Fruit fly (Drosophila melanogaster): Measurements from ENCODE around the gene CG4259.

CG4259 gene

dm6 chr2L:2166958-2167707 is 38.1 kb upstream of the CG4259 start (continued):
- TF ChIP-seq Blimp-1 (GFP tag; optimal IDR thresholded peaks at IDR 0.05) = peak; percentile 16
- TF ChIP-seq grau (tag; optimal IDR thresholded peaks at IDR 0.05) = no peak
- TF ChIP-seq Med (GFP tag) = peak; percentile 51
- no peak for TF ChIP-seq tna (GFP tag; IDR thresholded peaks at IDR 0.05; ENCODE audit: partially characterized antibody)
- TF ChIP-seq CG8281 (tag; optimal IDR thresholded peaks at IDR 0.05) = no peak
- no peak for TF ChIP-seq lmd (GFP tag; IDR thresholded peaks at IDR 0.05)
- TF ChIP-seq eve (GFP tag; optimal IDR thresholded peaks at IDR 0.05) = peak in 1 of 2 experiments; percentile 33
- no peak for TF ChIP-seq gcm2 (GFP tag; optimal IDR thresholded peaks at IDR 0.05)
- no peak for TF ChIP-seq lilli (GFP tag; optimal IDR thresholded peaks at IDR 0.05)
- TF ChIP-seq CG16779 (GFP tag; IDR thresholded peaks at IDR 0.05) = no peak
- no peak for TF ChIP-seq CG6791 (GFP tag; IDR thresholded peaks at IDR 0.05; ENCODE audit: partially characterized antibody)
- peak; percentile 27 for TF ChIP-seq unpg (GFP tag; optimal IDR thresholded peaks at IDR 0.05)
- no peak for TF ChIP-seq CG6683 (GFP tag; optimal IDR thresholded peaks at IDR 0.05)
- 0 out of 2 replicates have a peak, but pooled peaks have one; percentile 41 for TF ChIP-seq Awh (GFP tag; IDR thresholded peaks at IDR 0.05)
- no peak for TF ChIP-seq onecut (GFP tag; IDR thresholded peaks at IDR 0.05)
- TF ChIP-seq CG14441 (GFP tag; IDR thresholded peaks at IDR 0.05) = no peak
- no peak for TF ChIP-seq pb (GFP tag; optimal IDR thresholded peaks at IDR 0.05)
- TF ChIP-seq vnd (GFP tag; IDR thresholded peaks at IDR 0.05; ENCODE audit: partially characterized antibody) = no peak
- TF ChIP-seq Vsx1 (GFP tag; optimal IDR thresholded peaks at IDR 0.05) = no peak
- TF ChIP-seq kay (GFP tag; optimal IDR thresholded peaks at IDR 0.05) = no peak
- TF ChIP-seq gsb (GFP tag; IDR thresholded peaks at IDR 0.05) = 0 out of 2 replicates have a peak, but pooled peaks have one; percentile 13
- no peak for TF ChIP-seq CG3995 (GFP tag; optimal IDR thresholded peaks at IDR 0.05)
- TF ChIP-seq CG17568 (GFP tag; optimal IDR thresholded peaks at IDR 0.05) = no peak
- peak; percentile 66 for TF ChIP-seq CG12769 (tag; optimal IDR thresholded peaks at IDR 0.05)
- no peak for TF ChIP-seq stc (GFP tag; IDR thresholded peaks at IDR 0.05)
- TF ChIP-seq abd-A (tag; optimal IDR thresholded peaks at IDR 0.05) = peak; percentile 82
- TF ChIP-seq CG13894 (tag; optimal IDR thresholded peaks at IDR 0.05) = peak; percentile 68
- no peak for TF ChIP-seq CG11560 (tag; IDR thresholded peaks at IDR 0.05)
- TF ChIP-seq psq (GFP tag; optimal IDR thresholded peaks at IDR 0.05) = no peak
- TF ChIP-seq CG8924 (tag; optimal IDR thresholded peaks at IDR 0.05) = no peak
- TF ChIP-seq jing (GFP tag; optimal IDR thresholded peaks at IDR 0.05) = no peak
- TF ChIP-seq Kr (GFP tag; optimal IDR thresholded peaks at IDR 0.05) = peak; percentile 39
- no peak for TF ChIP-seq ATbp (GFP tag; optimal IDR thresholded peaks at IDR 0.05)
- TF ChIP-seq Taf1 (GFP tag; IDR thresholded peaks at IDR 0.05) = no peak
- no peak for TF ChIP-seq bigmax (GFP tag; optimal IDR thresholded peaks at IDR 0.05)
- peak; percentile 71 for TF ChIP-seq kni (GFP tag; optimal IDR thresholded peaks at IDR 0.05)
- peak; percentile 6 for TF ChIP-seq phol (tag; optimal IDR thresholded peaks at IDR 0.05)
- no peak for TF ChIP-seq ems (GFP tag; optimal IDR thresholded peaks at IDR 0.05)
- no peak for TF ChIP-seq Meics (GFP tag; optimal IDR thresholded peaks at IDR 0.05)
- no peak for TF ChIP-seq CG6689 (GFP tag; IDR thresholded peaks at IDR 0.05)
- TF ChIP-seq CG10209 (GFP tag; optimal IDR thresholded peaks at IDR 0.05) = no peak
- no peak for TF ChIP-seq wek (GFP tag; optimal IDR thresholded peaks at IDR 0.05)
